Worm (Caenorhabditis elegans) whole organism, mixed stage, embryonic: ENCODE measurements around the gene ins-17.

ENCODE experiments used
- elt-1 ChIP-seq: sonication (generic microtip); optimal IDR thresholded peaks from 2 replicates; lab custom pipeline; 2017; ENCODE audit warnings: missing genetic modification characterization, mild to moderate bottlenecking, missing compliant biosample characterization, antibody characterized with exemption, moderate library complexity, borderline replicate concordance; ENCODE audit not compliant: insufficient read depth
- ham-2 ChIP-seq: fragments of 200-800 bp; sonication (Bioruptor generic); optimal IDR thresholded peaks from 2 replicates; lab custom pipeline; 2018; ENCODE audit warnings: mild to moderate bottlenecking, missing genetic modification characterization, missing compliant biosample characterization
- lsy-2 ChIP-seq: fragments of 150-350 bp; optimal IDR thresholded peaks from 2 replicates; lab custom pipeline; 2014; ENCODE audit warnings: missing biosample characterization, missing genetic modification characterization
- nhr-28 ChIP-seq: fragments of 150-350 bp; optimal IDR thresholded peaks from 2 replicates; lab custom pipeline; 2014; ENCODE audit warnings: missing biosample characterization, missing genetic modification characterization
- unc-62 ChIP-seq: fragments of 150-350 bp; optimal IDR thresholded peaks from 2 replicates; lab custom pipeline; 2014; ENCODE audit warnings: missing biosample characterization, missing genetic modification reagents, missing genetic modification characterization

ce11 chrIII:4488892-4489409, 11.6 kb upstream of the ins-17 start, which contains the start of gene cpg-1:
- TF ChIP-seq unc-62 (GFP tag; lab: Kevin White, UChicago) (no peak), nhr-28 (no peak), ham-2 (GFP tag; lab: Kevin White, UChicago) (no peak), lsy-2 (tag; lab: Kevin White, UChicago) (no peak), elt-1 (tag; lab: Kevin White, UChicago) (no peak)
